Fruit fly (Drosophila melanogaster) whole organism, wandering third instar larva: Measurements from ENCODE around the gene CG9215.

Experiments used
- Abd-B ChIP-seq: fragments of >200 bp; optimal IDR thresholded peaks from 2 replicates; lab custom pipeline; 2017; ENCODE audit warnings: missing biosample characterization, missing genetic modification characterization
- CG32264 ChIP-seq: fragments of 200-800 bp; sonication (Bioruptor generic); optimal IDR thresholded peaks from 2 replicates; lab custom pipeline; 2016; ENCODE audit warnings: missing biosample characterization, missing genetic modification characterization
- CrebA ChIP-seq: fragments of 200-800 bp; sonication (Bioruptor generic); optimal IDR thresholded peaks from 2 replicates; lab custom pipeline; 2016; ENCODE audit warnings: missing biosample characterization, mild to moderate bottlenecking, missing genetic modification characterization, borderline replicate concordance
- Dfd ChIP-seq: fragments of >200 bp; optimal IDR thresholded peaks from 2 replicates; lab custom pipeline; 2017; ENCODE audit warnings: missing biosample characterization, missing genetic modification characterization
- GATAd ChIP-seq: sonication (Bioruptor generic); optimal IDR thresholded peaks from 2 replicates; lab custom pipeline; 2016; ENCODE audit warnings: missing biosample characterization, missing genetic modification characterization
- HLH106 ChIP-seq: fragments of 200-800 bp; optimal IDR thresholded peaks from 3 replicates; lab custom pipeline; 2019; ENCODE audit warnings: missing biosample characterization, mild to moderate bottlenecking, missing genetic modification characterization, moderate library complexity
- Hnf4 ChIP-seq: fragments of 200-800 bp; sonication (Bioruptor generic); optimal IDR thresholded peaks from 2 replicates; lab custom pipeline; 2016; ENCODE audit warnings: missing biosample characterization, mild to moderate bottlenecking, missing genetic modification characterization
- Hr78 ChIP-seq: fragments of >200 bp; optimal IDR thresholded peaks from 2 replicates; lab custom pipeline; 2017; ENCODE audit warnings: missing biosample characterization, missing genetic modification characterization
- Hr83 ChIP-seq: fragments of 200-300 bp; sonication (Bioruptor generic); optimal IDR thresholded peaks from 2 replicates; lab custom pipeline; 2016; ENCODE audit warnings: missing biosample characterization, mild to moderate bottlenecking, missing genetic modification characterization, moderate library complexity; ENCODE audit not compliant: poor library complexity, severe bottlenecking
- Jra ChIP-seq: sonication (Bioruptor generic); optimal IDR thresholded peaks from 2 replicates; lab custom pipeline; 2016; ENCODE audit warnings: missing biosample characterization, missing genetic modification characterization
- Mio ChIP-seq: sonication (Bioruptor generic); optimal IDR thresholded peaks from 2 replicates; lab custom pipeline; 2016; ENCODE audit warnings: missing biosample characterization, missing genetic modification characterization
- Myc ChIP-seq: fragments of >200 bp; optimal IDR thresholded peaks from 2 replicates; lab custom pipeline; 2017
- N ChIP-seq: fragments of >200 bp; optimal IDR thresholded peaks from 2 replicates; lab custom pipeline; 2018; ENCODE audit warnings: missing biosample characterization, missing external identifiers, missing genetic modification characterization
- OdsH ChIP-seq: fragments of 200-800 bp; sonication (Bioruptor generic); optimal IDR thresholded peaks from 2 replicates; lab custom pipeline; 2016; ENCODE audit warnings: missing biosample characterization, mild to moderate bottlenecking, missing genetic modification characterization
- Rel ChIP-seq, 2 experiments: fragments of 200-800 bp; sonication (Bioruptor generic) in 1 of 2; optimal IDR thresholded peaks; 2 replicates in 1 of 2; 3 replicates in 1 of 2; lab custom pipeline; 2016 to 2019; ENCODE audit warnings: mild to moderate bottlenecking in 2 of 2, missing biosample characterization in 2 of 2, missing genetic modification characterization in 2 of 2, moderate library complexity in 1 of 2
- Sp1 ChIP-seq: fragments of 200-800 bp; sonication (Bioruptor generic); optimal IDR thresholded peaks from 3 replicates; lab custom pipeline; 2019; ENCODE audit warnings: missing biosample characterization, mild to moderate bottlenecking, missing genetic modification characterization, moderate library complexity
- Vsx2 ChIP-seq: fragments of 200-300, 225-300 bp; sonication (Bioruptor generic); optimal IDR thresholded peaks from 2 replicates; lab custom pipeline; 2018; ENCODE audit warnings: missing biosample characterization, missing genetic modification characterization; ENCODE audit not compliant: partially characterized antibody
- br ChIP-seq: fragments of 200-800 bp; sonication (Bioruptor generic); optimal IDR thresholded peaks from 2 replicates; lab custom pipeline; 2016; ENCODE audit warnings: missing biosample characterization, missing genetic modification characterization
- dmrt93B ChIP-seq: fragments of 200-800 bp; sonication (Bioruptor generic); optimal IDR thresholded peaks from 2 replicates; lab custom pipeline; 2018; ENCODE audit warnings: missing biosample characterization, mild to moderate bottlenecking, missing genetic modification characterization
- dsf ChIP-seq: sonication (Bioruptor generic); optimal IDR thresholded peaks from 2 replicates; lab custom pipeline; 2016; ENCODE audit warnings: missing biosample characterization, missing genetic modification characterization, borderline replicate concordance
- ey ChIP-seq: fragments of 200-800 bp; sonication (Bioruptor generic); optimal IDR thresholded peaks from 2 replicates; lab custom pipeline; 2016; ENCODE audit warnings: missing biosample characterization, missing genetic modification characterization
- foxo ChIP-seq, 2 experiments: fragments of 200-800 bp; sonication (Bioruptor generic); optimal IDR thresholded peaks; 2 replicates in 1 of 2; 3 replicates in 1 of 2; lab custom pipeline; 2016 to 2017; ENCODE audit warnings: missing biosample characterization in 2 of 2, missing genetic modification characterization in 2 of 2
- fru ChIP-seq: fragments of 200-800 bp; sonication (Bioruptor generic); optimal IDR thresholded peaks from 3 replicates; lab custom pipeline; 2016; ENCODE audit warnings: missing biosample characterization, mild to moderate bottlenecking, missing genetic modification characterization
- h ChIP-seq: fragments of 200-800 bp; sonication (Bioruptor generic); optimal IDR thresholded peaks from 3 replicates; lab custom pipeline; 2016; ENCODE audit warnings: missing biosample characterization, mild to moderate bottlenecking, missing genetic modification characterization
- lola ChIP-seq: fragments of >200 bp; optimal IDR thresholded peaks from 2 replicates; lab custom pipeline; 2017; ENCODE audit warnings: missing biosample characterization, missing genetic modification characterization
- psq ChIP-seq: fragments of 200-800 bp; sonication (Bioruptor generic); optimal IDR thresholded peaks from 3 replicates; lab custom pipeline; 2017; ENCODE audit warnings: missing biosample characterization, mild to moderate bottlenecking, missing genetic modification characterization, moderate library complexity
- rgr ChIP-seq: fragments of 200-800 bp; sonication (Bioruptor generic); optimal IDR thresholded peaks from 3 replicates; lab custom pipeline; 2016; ENCODE audit warnings: missing biosample characterization, mild to moderate bottlenecking, missing genetic modification characterization
- sv ChIP-seq: fragments of 200-800 bp; sonication (Bioruptor generic); optimal IDR thresholded peaks from 3 replicates; lab custom pipeline; 2016; ENCODE audit warnings: missing biosample characterization, missing genetic modification characterization
- tai ChIP-seq: sonication (Bioruptor generic); optimal IDR thresholded peaks from 2 replicates; lab custom pipeline; 2016; ENCODE audit warnings: missing biosample characterization, missing genetic modification characterization
- usp ChIP-seq: fragments of >200 bp; optimal IDR thresholded peaks from 2 replicates; lab custom pipeline; 2017; ENCODE audit warnings: missing biosample characterization, missing genetic modification characterization
- woc ChIP-seq: sonication (Bioruptor generic); optimal IDR thresholded peaks from 2 replicates; lab custom pipeline; 2016; ENCODE audit warnings: missing biosample characterization, mild to moderate bottlenecking, missing genetic modification characterization

The CG9215 gene

DNA sequence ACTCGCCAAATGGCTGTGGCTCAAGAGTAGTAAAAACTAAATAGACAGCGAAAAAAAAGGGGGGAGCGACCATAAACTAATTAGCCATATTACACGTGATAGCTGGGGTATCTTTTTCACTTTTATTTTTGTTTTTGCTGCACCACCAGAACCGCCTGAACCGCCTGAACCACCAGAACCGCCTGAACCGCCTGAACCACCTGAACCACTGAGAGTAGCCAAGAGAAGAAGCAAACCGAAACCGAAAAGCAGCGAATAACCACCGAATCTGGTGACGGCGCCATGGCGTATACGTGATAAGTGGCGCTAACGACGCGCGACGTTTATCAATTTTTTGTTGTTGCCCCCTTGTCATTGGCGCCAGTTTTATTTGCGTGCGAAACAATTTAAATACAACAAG, 33.9 kb upstream of the CG9215 start:
- TF ChIP-seq h (GFP tag; lab: Kevin White, UChicago) (no peak), Abd-B (GFP tag; lab: Kevin White, UChicago) (no peak), CrebA (GFP tag; lab: Kevin White, UChicago) (no peak), fru (GFP tag; lab: Kevin White, UChicago) (no peak), Myc (lab: Kevin White, UChicago) (no peak), br (GFP tag; lab: Kevin White, UChicago) (no peak), N (GFP tag; lab: Kevin White, UChicago) (no peak)

DNA sequence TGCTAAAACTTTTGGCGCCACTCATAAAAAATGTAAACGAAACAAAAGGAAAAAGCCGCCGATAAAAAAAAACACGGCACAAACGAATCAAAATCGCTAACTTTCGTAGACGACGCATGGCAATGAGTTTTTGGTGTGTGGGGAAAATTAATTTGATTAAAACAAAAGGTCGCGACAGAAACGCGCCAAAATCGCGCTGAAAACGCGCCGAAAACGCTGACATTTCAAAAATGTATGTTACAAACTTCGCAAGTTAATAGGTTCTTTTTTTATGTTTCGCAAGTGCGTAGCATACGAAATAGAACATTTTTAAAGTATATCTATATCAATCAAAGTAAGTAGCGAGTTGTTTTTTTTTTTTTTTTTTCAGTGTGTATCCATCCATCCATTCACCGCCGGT, 33.3 kb upstream of the CG9215 start:
- TF ChIP-seq Myc (lab: Kevin White, UChicago) = peak; percentile 1
- no peak for TF ChIP-seq GATAd

DNA sequence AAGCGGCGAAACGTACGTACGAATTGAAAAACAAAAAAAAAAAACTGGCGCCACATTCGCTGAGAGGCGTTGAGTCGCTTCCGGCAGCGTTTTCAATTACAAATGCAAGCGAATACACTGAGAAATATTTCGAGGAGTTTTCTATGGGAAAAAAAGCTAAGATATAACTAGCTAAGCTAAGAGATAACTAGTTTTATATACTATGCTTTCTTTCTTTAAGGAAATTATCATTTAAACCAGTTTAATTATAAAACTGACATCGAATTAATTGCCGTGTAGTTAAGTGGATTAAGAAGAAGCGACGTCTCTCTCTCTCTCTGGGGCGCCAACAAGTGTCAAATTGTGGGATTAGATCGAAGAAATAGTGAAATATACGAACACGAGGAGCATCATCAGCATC, 32.8 kb upstream of the CG9215 start:
- no peak for TF ChIP-seq tai
- TF ChIP-seq Dfd (GFP tag; lab: Kevin White, UChicago) = no peak
- TF ChIP-seq Sp1 (GFP tag; lab: Kevin White, UChicago) = peak; percentile 29
- peak; percentile 13 for TF ChIP-seq dmrt93B (GFP tag; lab: Kevin White, UChicago)
- peak; percentile 48 for TF ChIP-seq h (GFP tag; lab: Kevin White, UChicago)
- TF ChIP-seq Rel (GFP tag; optimal IDR thresholded peaks at IDR 0.05; lab: Kevin White, UChicago) = no peak
- TF ChIP-seq Rel (tag; optimal IDR thresholded peaks at IDR 0.05; lab: Kevin White, UChicago) = no peak
- peak; percentile 37 for TF ChIP-seq fru (GFP tag; lab: Kevin White, UChicago)
- TF ChIP-seq Hnf4 (GFP tag; lab: Kevin White, UChicago) = peak; percentile 31
- TF ChIP-seq br (GFP tag; lab: Kevin White, UChicago) = peak; percentile 41
- TF ChIP-seq usp (GFP tag; lab: Kevin White, UChicago) = no peak
- no peak for TF ChIP-seq woc (GFP tag; lab: Kevin White, UChicago)
- TF ChIP-seq foxo (GFP tag; optimal IDR thresholded peaks at IDR 0.05; lab: Kevin White, UChicago) = peak in 1 of 2 experiments; percentile 42
- no peak for TF ChIP-seq dsf (GFP tag; lab: Kevin White, UChicago)
- peak; percentile 33 for TF ChIP-seq ey (GFP tag; lab: Kevin White, UChicago)
- TF ChIP-seq CG32264 (GFP tag; lab: Kevin White, UChicago) = no peak
- peak; percentile 47 for TF ChIP-seq HLH106
- TF ChIP-seq Myc (lab: Kevin White, UChicago) = no peak
- peak; percentile 11 for TF ChIP-seq psq
- no peak for TF ChIP-seq Hr83 (GFP tag; lab: Kevin White, UChicago)
- TF ChIP-seq rgr = peak; percentile 30
- no peak for TF ChIP-seq Mio
- no peak for TF ChIP-seq Vsx2 (GFP tag; lab: Kevin White, UChicago)
- TF ChIP-seq OdsH (GFP tag; lab: Kevin White, UChicago) = peak; percentile 30
- no peak for TF ChIP-seq Hr78

DNA sequence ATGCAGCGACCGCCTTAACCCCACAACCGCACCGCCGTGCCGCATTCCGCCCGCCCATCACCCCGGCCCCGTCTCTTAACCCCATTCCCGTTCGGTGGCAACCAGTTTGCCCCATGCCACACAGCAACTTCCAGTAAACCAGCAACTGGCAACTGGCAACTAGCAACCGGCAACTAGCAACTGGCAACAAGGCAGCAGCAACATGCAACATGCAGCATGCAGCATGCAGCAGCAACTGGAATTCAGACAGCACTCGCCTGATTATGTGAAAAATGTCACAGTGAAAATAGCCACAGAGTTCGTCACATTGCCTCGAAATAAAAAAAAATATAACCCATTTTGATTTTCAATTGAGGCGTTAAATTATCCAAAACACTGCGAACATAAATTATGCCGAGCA, 29.1 kb upstream of the CG9215 start:
- TF ChIP-seq usp (GFP tag; lab: Kevin White, UChicago) (no peak), h (GFP tag; lab: Kevin White, UChicago) (no peak)
- TF ChIP-seq, all 38 proteins: peak for 0

DNA sequence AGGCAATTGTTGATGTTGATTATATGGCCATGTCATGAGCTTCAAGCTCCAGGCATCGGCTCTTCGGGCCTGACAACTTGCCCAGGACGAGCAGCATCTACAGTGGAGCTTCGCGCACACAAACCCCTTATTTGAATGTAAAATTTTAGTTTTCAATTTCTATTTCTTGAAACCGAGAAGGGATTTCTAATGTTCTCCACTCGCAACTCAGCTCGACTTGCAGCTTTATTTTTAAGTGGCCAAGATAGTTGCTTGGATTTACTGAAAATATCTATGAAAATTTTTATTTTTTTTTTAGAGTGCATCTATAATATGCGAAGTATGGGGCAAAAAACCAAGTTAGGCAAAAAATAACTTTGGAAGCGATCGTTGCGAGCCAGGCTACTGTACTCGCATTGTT, 28.3 kb upstream of the CG9215 start:
- TF ChIP-seq Sp1 (GFP tag; lab: Kevin White, UChicago) = no peak
- TF ChIP-seq woc (GFP tag; lab: Kevin White, UChicago) = peak; percentile 28
- no peak for TF ChIP-seq Hr78
- no peak for TF ChIP-seq sv
- TF ChIP-seq ey (GFP tag; lab: Kevin White, UChicago) = peak; percentile 33
- TF ChIP-seq Abd-B (GFP tag; lab: Kevin White, UChicago) = no peak
- peak; percentile 22 for TF ChIP-seq HLH106
- TF ChIP-seq lola = no peak
- TF ChIP-seq foxo (GFP tag; optimal IDR thresholded peaks at IDR 0.05; lab: Kevin White, UChicago) = peak in 1 of 2 experiments; percentile 25
- TF ChIP-seq fru (GFP tag; lab: Kevin White, UChicago) = peak; percentile 38
- TF ChIP-seq usp (GFP tag; lab: Kevin White, UChicago) = no peak
- TF ChIP-seq rgr = peak; percentile 17
- TF ChIP-seq psq = no peak
- TF ChIP-seq Jra (GFP tag; lab: Kevin White, UChicago) = no peak
- no peak for TF ChIP-seq CG32264 (GFP tag; lab: Kevin White, UChicago)
- peak; percentile 35 for TF ChIP-seq h (GFP tag; lab: Kevin White, UChicago)
- no peak for TF ChIP-seq Vsx2 (GFP tag; lab: Kevin White, UChicago)
- TF ChIP-seq GATAd = no peak
